Worm (Caenorhabditis elegans) whole organism, L3 larva: ENCODE measurements around the gene cah-4.

Experiments
- R02D3.7 ChIP-seq: fragments of 150-350 bp; optimal IDR thresholded peaks from 2 replicates; lab custom pipeline; 2014; ENCODE audit warnings: missing biosample characterization, missing genetic modification characterization
- aly-2 ChIP-seq: fragments of 150-350 bp; optimal IDR thresholded peaks from 2 replicates; lab custom pipeline; 2014; ENCODE audit warnings: missing biosample characterization, missing genetic modification characterization
- ceh-16 ChIP-seq: sonication (generic microtip); optimal IDR thresholded peaks from 2 replicates; lab custom pipeline; 2017; ENCODE audit warnings: missing biosample characterization, missing genetic modification characterization
- ceh-28 ChIP-seq: fragments of 150-350 bp; optimal IDR thresholded peaks from 2 replicates; lab custom pipeline; 2014; ENCODE audit warnings: missing biosample characterization, missing genetic modification reagents, missing genetic modification characterization
- ceh-82 ChIP-seq: fragments of 150-350 bp; optimal IDR thresholded peaks from 2 replicates; lab custom pipeline; 2014; ENCODE audit warnings: missing biosample characterization, missing genetic modification characterization
- ceh-9 ChIP-seq: sonication (generic microtip); optimal IDR thresholded peaks from 2 replicates; lab custom pipeline; 2018; ENCODE audit warnings: missing biosample characterization, missing genetic modification characterization
- egl-27 ChIP-seq: sonication (generic microtip); optimal IDR thresholded peaks from 4 replicates; lab custom pipeline; 2017; ENCODE audit warnings: missing biosample characterization, missing genetic modification reagents, missing genetic modification characterization
- egl-5 ChIP-seq: fragments of 150-350 bp; optimal IDR thresholded peaks from 2 replicates; lab custom pipeline; 2017; ENCODE audit warnings: missing biosample characterization, missing genetic modification reagents, missing genetic modification characterization, inconsistent platforms
- elt-1 ChIP-seq: fragments of 150-350 bp; optimal IDR thresholded peaks from 2 replicates; lab custom pipeline; 2014; ENCODE audit warnings: missing biosample characterization, missing genetic modification characterization
- elt-2 ChIP-seq: sonication (generic microtip); optimal IDR thresholded peaks from 2 replicates; lab custom pipeline; 2016; ENCODE audit warnings: missing genetic modification reagents, mild to moderate bottlenecking, missing genetic modification characterization, missing compliant biosample characterization
- eor-1 ChIP-seq, 2 experiments: fragments of 150-350 bp; optimal IDR thresholded peaks; 2 replicates each; lab custom pipeline; 2014 to 2018; ENCODE audit warnings: missing biosample characterization in 2 of 2, missing genetic modification characterization in 2 of 2
- fkh-10 ChIP-seq: sonication (generic microtip); optimal IDR thresholded peaks from 2 replicates; lab custom pipeline; 2017; ENCODE audit warnings: missing biosample characterization, missing genetic modification reagents, missing genetic modification characterization
- fkh-2 ChIP-seq: fragments of 150-350 bp; optimal IDR thresholded peaks from 2 replicates; lab custom pipeline; 2014; ENCODE audit warnings: missing biosample characterization, missing genetic modification reagents, missing genetic modification characterization
- jun-1 ChIP-seq: fragments of 150-350 bp; optimal IDR thresholded peaks from 2 replicates; lab custom pipeline; 2014; ENCODE audit warnings: missing biosample characterization, missing genetic modification reagents, missing genetic modification characterization
- lin-15B ChIP-seq: fragments of 150-350 bp; optimal IDR thresholded peaks from 2 replicates; lab custom pipeline; 2014; ENCODE audit warnings: missing biosample characterization, missing genetic modification characterization
- lin-39 ChIP-seq: fragments of 150-350 bp; optimal IDR thresholded peaks from 2 replicates; lab custom pipeline; 2018; ENCODE audit warnings: missing biosample characterization, missing genetic modification reagents, missing genetic modification characterization
- mml-1 ChIP-seq: fragments of 150-350 bp; sonication (generic microtip); optimal IDR thresholded peaks from 3 replicates; lab custom pipeline; 2014; ENCODE audit warnings: missing biosample characterization, missing genetic modification characterization
- nfya-1 ChIP-seq: sonication (generic microtip); optimal IDR thresholded peaks from 2 replicates; lab custom pipeline; 2017; ENCODE audit warnings: missing genetic modification characterization, mild to moderate bottlenecking, missing compliant biosample characterization, antibody characterized with exemption, moderate library complexity; ENCODE audit not compliant: insufficient read depth
- nhr-11 ChIP-seq: fragments of 150-350 bp; optimal IDR thresholded peaks from 2 replicates; lab custom pipeline; 2014; ENCODE audit warnings: missing biosample characterization, missing genetic modification characterization
- nhr-12 ChIP-seq: fragments of 150-350 bp; optimal IDR thresholded peaks from 2 replicates; lab custom pipeline; 2014; ENCODE audit warnings: missing biosample characterization, missing genetic modification characterization
- nhr-23 ChIP-seq: fragments of 150-350 bp; optimal IDR thresholded peaks from 2 replicates; lab custom pipeline; 2014; ENCODE audit warnings: missing biosample characterization, missing genetic modification reagents, missing genetic modification characterization
- nhr-237 ChIP-seq: fragments of 150-350 bp; optimal IDR thresholded peaks from 2 replicates; lab custom pipeline; 2014; ENCODE audit warnings: missing biosample characterization, missing genetic modification characterization
- nhr-25 ChIP-seq: sonication (generic microtip); optimal IDR thresholded peaks from 2 replicates; lab custom pipeline; 2017; ENCODE audit warnings: missing biosample characterization, missing genetic modification characterization
- nhr-28 ChIP-seq: fragments of 150-350 bp; optimal IDR thresholded peaks from 2 replicates; lab custom pipeline; 2014; ENCODE audit warnings: missing biosample characterization, missing genetic modification characterization
- nhr-43 ChIP-seq: sonication (generic microtip); optimal IDR thresholded peaks from 2 replicates; lab custom pipeline; 2016; ENCODE audit warnings: mild to moderate bottlenecking, missing genetic modification characterization, missing compliant biosample characterization; ENCODE audit not compliant: poor library complexity, severe bottlenecking
- nhr-77 ChIP-seq: fragments of 150-350 bp; optimal IDR thresholded peaks from 2 replicates; lab custom pipeline; 2014; ENCODE audit warnings: missing biosample characterization, missing genetic modification characterization
- pha-4 ChIP-seq: fragments of 150-350 bp; optimal IDR thresholded peaks from 2 replicates; lab custom pipeline; 2014; ENCODE audit warnings: missing biosample characterization, missing genetic modification reagents, missing genetic modification characterization
- pqm-1 ChIP-seq: fragments of 150-350 bp; optimal IDR thresholded peaks from 2 replicates; lab custom pipeline; 2017; ENCODE audit warnings: missing biosample characterization, missing genetic modification characterization, inconsistent platforms
- skn-1 ChIP-seq: fragments of 150-350 bp; optimal IDR thresholded peaks from 2 replicates; lab custom pipeline; 2014; ENCODE audit warnings: missing biosample characterization, missing genetic modification characterization
- snpc-4 ChIP-seq: fragments of 150-350 bp; optimal IDR thresholded peaks from 2 replicates; lab custom pipeline; 2014; ENCODE audit warnings: missing biosample characterization, missing genetic modification characterization
- unc-39 ChIP-seq: sonication (generic microtip); optimal IDR thresholded peaks from 4 replicates; lab custom pipeline; 2017; ENCODE audit warnings: missing biosample characterization, missing genetic modification characterization
- unc-62 ChIP-seq: fragments of 150-350 bp; sonication (generic microtip); optimal IDR thresholded peaks from 4 replicates; lab custom pipeline; 2014; ENCODE audit warnings: missing biosample characterization, missing genetic modification reagents, missing genetic modification characterization
- zag-1 ChIP-seq: fragments of 150-350 bp; optimal IDR thresholded peaks from 2 replicates; lab custom pipeline; 2014; ENCODE audit warnings: missing biosample characterization, missing genetic modification characterization
- ztf-4 ChIP-seq: fragments of 150-350 bp; optimal IDR thresholded peaks from 2 replicates; lab custom pipeline; 2014; ENCODE audit warnings: missing biosample characterization, missing genetic modification characterization

cah-4 gene

DNA sequence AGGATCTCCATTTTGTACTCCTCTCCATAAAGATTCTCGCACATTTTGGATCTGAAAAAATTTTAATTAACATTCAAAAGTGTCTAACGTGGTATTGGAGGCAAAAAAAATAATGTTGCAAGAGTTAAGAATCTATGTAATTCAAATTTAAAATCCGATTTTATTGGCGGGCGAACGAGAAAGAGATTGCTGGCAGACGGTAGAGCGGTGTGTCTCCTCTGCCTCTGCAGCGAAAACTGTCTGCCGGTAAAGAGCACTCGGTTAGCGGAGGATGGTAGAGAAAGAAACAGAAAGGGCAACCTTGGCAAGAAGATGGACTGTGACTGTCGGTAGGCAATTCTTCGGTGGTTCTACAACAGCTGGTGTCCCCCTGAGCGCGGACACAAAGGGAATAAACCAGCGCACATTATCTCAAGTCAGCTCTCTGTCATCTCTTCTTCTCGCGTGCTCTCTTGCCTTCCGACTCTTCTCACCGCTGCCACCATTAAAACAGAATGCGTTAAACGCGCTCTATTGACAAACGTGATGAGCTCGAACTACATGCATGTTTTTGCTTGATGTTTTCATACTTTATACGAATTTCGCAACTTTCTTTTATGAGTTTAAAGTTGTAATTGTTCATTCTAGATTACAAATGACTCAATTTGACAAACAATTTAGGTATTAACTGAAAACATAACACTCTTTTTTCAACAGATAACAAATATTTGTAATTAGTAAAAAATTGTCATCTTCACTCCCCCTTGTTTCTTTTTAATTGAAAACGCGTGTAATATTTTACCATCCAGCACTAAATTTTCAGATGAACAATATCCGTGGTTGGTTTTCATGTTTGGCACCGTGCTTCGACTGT, 23.3 kb upstream of the cah-4 start, which contains the start of the genes cdk-4 and F18H3.1:
Gene cdk-4 (minus strand): TSS at position 51 of the 853 bp plus-strand sequence.
Gene F18H3.1 (plus strand): TSS at position 803 of the 853 bp plus-strand sequence.
- TF ChIP-seq nhr-12 (tag; lab: Kevin White, UChicago) = no peak
- TF ChIP-seq skn-1 = peak; percentile 32
- no peak for TF ChIP-seq nhr-23 (tag; lab: Kevin White, UChicago)
- TF ChIP-seq R02D3.7 (tag; lab: Kevin White, UChicago) = no peak
- TF ChIP-seq ceh-82 (tag; lab: Kevin White, UChicago) = no peak
- TF ChIP-seq lin-15B = peak; percentile 64
- TF ChIP-seq snpc-4 (tag; lab: Kevin White, UChicago) = no peak
- no peak for TF ChIP-seq egl-5 (tag; lab: Kevin White, UChicago)
- TF ChIP-seq nhr-11 (tag; lab: Kevin White, UChicago) = no peak
- TF ChIP-seq lin-39 = peak; percentile 85
- no peak for TF ChIP-seq fkh-2 (tag; lab: Kevin White, UChicago)
- peak; percentile 40 for TF ChIP-seq elt-2 (tag; lab: Kevin White, UChicago)
- TF ChIP-seq pqm-1 = no peak
- peak; percentile 72 for TF ChIP-seq nhr-25 (tag; lab: Kevin White, UChicago)
- peak; percentile 14 for TF ChIP-seq pha-4 (tag; lab: Kevin White, UChicago)
- TF ChIP-seq aly-2 (tag; lab: Kevin White, UChicago) = no peak
- TF ChIP-seq nfya-1 (tag; lab: Kevin White, UChicago) = peak; percentile 52
- TF ChIP-seq ceh-28 = no peak
- no peak for TF ChIP-seq mml-1 (tag; lab: Kevin White, UChicago)
- no peak for TF ChIP-seq nhr-77
- no peak for TF ChIP-seq jun-1
- no peak for TF ChIP-seq nhr-43 (tag; lab: Kevin White, UChicago)
- TF ChIP-seq elt-1 = peak; percentile 20
- no peak for TF ChIP-seq eor-1 (tag; optimal IDR thresholded peaks at IDR 0.05; lab: Kevin White, UChicago)
- TF ChIP-seq, all 47 proteins: peak for 8

DNA sequence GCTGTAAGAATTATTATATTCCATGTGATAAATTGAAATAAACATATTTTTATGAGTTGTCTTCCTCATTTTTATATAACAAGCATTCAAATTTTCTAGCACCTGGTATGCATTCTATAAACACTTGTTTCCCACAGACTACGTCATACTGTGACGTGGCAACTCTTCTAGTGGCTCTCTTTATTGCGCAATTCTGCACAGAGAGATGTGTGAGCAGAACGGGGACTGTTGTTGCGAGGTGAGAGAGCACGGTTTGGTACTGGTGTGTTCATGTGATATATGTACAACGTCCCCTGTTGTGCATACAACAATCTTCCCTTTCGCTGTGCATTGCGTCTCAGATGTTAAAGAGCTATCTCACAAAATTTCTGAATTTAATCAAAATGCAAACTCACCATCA, 17.3 kb upstream of the cah-4 start:
- no peak for TF ChIP-seq elt-2 (tag; lab: Kevin White, UChicago)
- no peak for TF ChIP-seq pha-4 (tag; lab: Kevin White, UChicago)
- no peak for TF ChIP-seq unc-39 (tag; lab: Kevin White, UChicago)
- TF ChIP-seq jun-1 = no peak
- TF ChIP-seq nhr-12 (tag; lab: Kevin White, UChicago) = no peak
- TF ChIP-seq ceh-9 (tag; lab: Kevin White, UChicago) = no peak
- TF ChIP-seq ceh-16 = no peak
- TF ChIP-seq nhr-43 (tag; lab: Kevin White, UChicago) = no peak
- TF ChIP-seq snpc-4 (tag; lab: Kevin White, UChicago) = no peak
- TF ChIP-seq nhr-28 = no peak
- no peak for TF ChIP-seq egl-27 (tag; lab: Kevin White, UChicago)
- TF ChIP-seq zag-1 (tag; lab: Kevin White, UChicago) = no peak
- no peak for TF ChIP-seq nhr-237 (tag; lab: Kevin White, UChicago)
- no peak for TF ChIP-seq R02D3.7 (tag; lab: Kevin White, UChicago)
- no peak for TF ChIP-seq ztf-4 (tag; lab: Kevin White, UChicago)
- no peak for TF ChIP-seq skn-1

DNA sequence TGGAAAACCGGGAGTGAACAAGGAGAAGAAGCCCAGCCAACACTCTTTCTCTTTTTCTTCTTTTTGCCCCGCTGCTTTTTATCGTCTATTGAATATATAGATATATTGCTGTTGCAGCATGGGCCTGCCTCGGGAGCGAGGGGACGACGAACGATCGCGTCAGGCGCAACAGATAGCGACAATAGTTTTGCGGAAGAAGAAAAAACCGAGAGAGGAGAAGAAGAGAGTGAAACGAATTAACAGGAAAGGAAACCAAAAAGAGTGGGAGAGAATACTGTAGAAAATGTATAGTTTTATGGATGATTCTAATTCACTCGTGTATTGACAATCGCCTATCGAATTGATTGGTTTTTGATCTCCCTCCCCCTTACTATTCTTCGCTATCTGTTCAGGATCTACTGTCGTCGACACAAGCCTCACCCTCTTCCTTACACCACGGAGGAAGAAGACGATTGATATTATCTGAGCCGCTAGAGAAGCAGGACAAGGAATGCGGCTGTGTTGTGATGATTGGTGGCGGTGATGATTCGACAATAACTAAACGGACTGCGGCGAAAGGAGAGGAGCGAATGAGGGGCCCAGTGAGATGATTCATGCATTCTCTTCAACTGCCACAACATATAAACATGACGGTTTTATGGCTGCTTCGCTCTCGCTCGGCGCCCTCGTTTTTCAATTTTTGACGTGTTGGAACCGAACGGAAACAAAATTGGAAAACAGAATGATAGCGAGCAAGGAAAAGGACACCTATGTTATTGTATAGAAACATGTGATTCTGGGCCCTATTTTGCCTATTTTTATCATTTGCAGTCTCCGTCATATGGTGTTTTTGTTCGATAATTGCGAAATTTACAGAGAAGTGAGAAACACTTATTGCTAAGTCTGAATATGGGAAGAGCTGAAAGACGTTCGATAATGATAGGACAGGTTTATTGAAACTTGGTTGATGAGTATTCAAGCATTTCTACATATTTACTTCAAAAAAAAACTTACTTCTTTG, 15.9 kb upstream of the cah-4 start:
- TF ChIP-seq nhr-12 (tag; lab: Kevin White, UChicago) (no peak), fkh-10 (GFP tag; lab: Kevin White, UChicago) (no peak), nhr-43 (tag; lab: Kevin White, UChicago) (peak; percentile 11), ceh-28 (peak; percentile 18), elt-2 (tag; lab: Kevin White, UChicago) (peak; percentile 38), skn-1 (no peak), lin-39 (peak; percentile 10), egl-5 (tag; lab: Kevin White, UChicago) (peak; percentile 10), nfya-1 (tag; lab: Kevin White, UChicago) (peak; percentile 41), pha-4 (tag; lab: Kevin White, UChicago) (no peak), elt-1 (peak; percentile 22), pqm-1 (peak; percentile 22), mml-1 (tag; lab: Kevin White, UChicago) (no peak), unc-62 (GFP tag; lab: Kevin White, UChicago) (peak; percentile 9), nhr-23 (tag; lab: Kevin White, UChicago) (peak; percentile 58)
